Worm (Caenorhabditis elegans) whole organism, L2 larva: ENCODE results near the gene syd-2.

ENCODE experiments used
- R02D3.7 ChIP-seq: fragments of 150-350 bp; optimal IDR thresholded peaks from 2 replicates; lab custom pipeline; 2014; ENCODE audit warnings: missing biosample characterization, missing genetic modification characterization
- Y55F3AM.14 ChIP-seq: fragments of 200-800 bp; sonication (Bioruptor generic); optimal IDR thresholded peaks from 2 replicates; lab custom pipeline; 2018; ENCODE audit warnings: mild to moderate bottlenecking, missing genetic modification characterization, missing compliant biosample characterization
- ZK546.5 ChIP-seq: sonication (generic microtip); optimal IDR thresholded peaks from 2 replicates; lab custom pipeline; 2017; ENCODE audit warnings: missing biosample characterization, missing genetic modification characterization
- alr-1 ChIP-seq: fragments of 150-350 bp; optimal IDR thresholded peaks from 2 replicates; lab custom pipeline; 2014; ENCODE audit warnings: missing biosample characterization, missing genetic modification characterization
- aly-2 ChIP-seq: fragments of 150-350 bp; optimal IDR thresholded peaks from 2 replicates; lab custom pipeline; 2014; ENCODE audit warnings: missing biosample characterization, missing genetic modification characterization
- ama-1 ChIP-seq: fragments of 150-350 bp; optimal IDR thresholded peaks from 2 replicates; lab custom pipeline; 2018; ENCODE audit warnings: inconsistent platforms
- blmp-1 ChIP-seq: sonication (generic microtip); optimal IDR thresholded peaks from 2 replicates; lab custom pipeline; 2017; ENCODE audit warnings: missing genetic modification characterization, mild to moderate bottlenecking, missing compliant biosample characterization, antibody characterized with exemption, moderate library complexity; ENCODE audit not compliant: insufficient read depth
- ceh-16 ChIP-seq: fragments of 150-350 bp; optimal IDR thresholded peaks from 2 replicates; lab custom pipeline; 2014; ENCODE audit warnings: missing biosample characterization, missing genetic modification characterization
- crh-2 ChIP-seq: sonication (generic microtip); optimal IDR thresholded peaks from 2 replicates; lab custom pipeline; 2017; ENCODE audit warnings: missing biosample characterization, missing genetic modification characterization
- dmd-4 ChIP-seq: sonication (generic microtip); optimal IDR thresholded peaks from 2 replicates; lab custom pipeline; 2017; ENCODE audit warnings: missing biosample characterization, missing genetic modification characterization
- egl-27 ChIP-seq: sonication (generic microtip); optimal IDR thresholded peaks from 3 replicates; lab custom pipeline; 2017; ENCODE audit warnings: missing biosample characterization, missing genetic modification reagents, missing genetic modification characterization
- elt-1 ChIP-seq: fragments of 150-350 bp; optimal IDR thresholded peaks from 2 replicates; lab custom pipeline; 2014; ENCODE audit warnings: missing biosample characterization, missing genetic modification characterization
- elt-3 ChIP-seq: sonication (generic microtip); optimal IDR thresholded peaks from 2 replicates; lab custom pipeline; 2017; ENCODE audit warnings: missing biosample characterization, missing genetic modification characterization
- fos-1 ChIP-seq: fragments of 150-350 bp; optimal IDR thresholded peaks from 2 replicates; lab custom pipeline; 2014; ENCODE audit warnings: missing biosample characterization, missing genetic modification characterization
- lin-11 ChIP-seq: fragments of 150-350 bp; sonication (generic microtip); optimal IDR thresholded peaks from 2 replicates; lab custom pipeline; 2014; ENCODE audit warnings: missing biosample characterization, missing genetic modification characterization, inconsistent platforms, mixed read lengths
- lin-13 ChIP-seq: fragments of 150-350 bp; optimal IDR thresholded peaks from 2 replicates; lab custom pipeline; 2014; ENCODE audit warnings: missing biosample characterization, missing genetic modification reagents, missing genetic modification characterization
- lin-39 ChIP-seq: fragments of 150-350 bp; optimal IDR thresholded peaks from 2 replicates; lab custom pipeline; 2014; ENCODE audit warnings: missing biosample characterization, missing genetic modification reagents, missing genetic modification characterization
- mab-5 ChIP-seq: fragments of 150-350 bp; optimal IDR thresholded peaks from 2 replicates; lab custom pipeline; 2014; ENCODE audit warnings: missing biosample characterization, missing genetic modification characterization
- mbf-1 ChIP-seq: sonication (generic microtip); optimal IDR thresholded peaks from 2 replicates; lab custom pipeline; 2017; ENCODE audit warnings: missing biosample characterization, missing genetic modification characterization
- mdl-1 ChIP-seq, 2 experiments: fragments of 150-350 bp in 1 of 2; sonication (generic microtip) in 1 of 2; optimal IDR thresholded peaks; 2 replicates each; lab custom pipeline; 2017; ENCODE audit warnings: missing biosample characterization in 2 of 2, missing genetic modification characterization in 2 of 2
- nhr-11 ChIP-seq: fragments of 150-350 bp; optimal IDR thresholded peaks from 2 replicates; lab custom pipeline; 2014; ENCODE audit warnings: missing biosample characterization, missing genetic modification characterization
- nhr-129 ChIP-seq: fragments of 150-350 bp; optimal IDR thresholded peaks from 2 replicates; lab custom pipeline; 2014; ENCODE audit warnings: missing biosample characterization, missing genetic modification characterization
- nhr-21 ChIP-seq: fragments of 150-350 bp; optimal IDR thresholded peaks from 2 replicates; lab custom pipeline; 2014; ENCODE audit warnings: missing biosample characterization, missing genetic modification characterization
- nhr-23 ChIP-seq: fragments of 150-350 bp; optimal IDR thresholded peaks from 2 replicates; lab custom pipeline; 2014; ENCODE audit warnings: missing biosample characterization, missing genetic modification reagents, missing genetic modification characterization
- nhr-25 ChIP-seq: fragments of 150-350 bp; sonication (generic microtip); optimal IDR thresholded peaks from 3 replicates; lab custom pipeline; 2014; ENCODE audit warnings: missing biosample characterization, missing genetic modification characterization
- nhr-6 ChIP-seq: fragments of 150-350 bp; optimal IDR thresholded peaks from 2 replicates; lab custom pipeline; 2014; ENCODE audit warnings: missing biosample characterization, missing genetic modification characterization
- peb-1 ChIP-seq: fragments of 150-350 bp; optimal IDR thresholded peaks from 2 replicates; lab custom pipeline; 2014; ENCODE audit warnings: missing biosample characterization, missing genetic modification characterization
- sem-4 ChIP-seq: fragments of 150-350 bp; optimal IDR thresholded peaks from 2 replicates; lab custom pipeline; 2014; ENCODE audit warnings: missing biosample characterization, missing genetic modification reagents, missing genetic modification characterization
- skn-1 ChIP-seq: sonication (generic microtip); optimal IDR thresholded peaks from 2 replicates; lab custom pipeline; 2017; ENCODE audit warnings: missing biosample characterization, missing genetic modification characterization
- sma-3 ChIP-seq: sonication (generic microtip); optimal IDR thresholded peaks from 2 replicates; lab custom pipeline; 2016; ENCODE audit warnings: missing genetic modification reagents, missing genetic modification characterization, missing compliant biosample characterization
- sma-9 ChIP-seq, 2 experiments: fragments of 150-350 bp in 1 of 2; sonication (generic microtip) in 1 of 2; optimal IDR thresholded peaks; 2 replicates each; lab custom pipeline; 2014 to 2016; ENCODE audit warnings: missing genetic modification characterization in 2 of 2, mild to moderate bottlenecking in 1 of 2, missing biosample characterization in 1 of 2, missing compliant biosample characterization in 1 of 2, missing genetic modification reagents in 1 of 2, moderate library complexity in 1 of 2
- snpc-4 ChIP-seq: fragments of 150-350 bp; optimal IDR thresholded peaks from 2 replicates; lab custom pipeline; 2014; ENCODE audit warnings: missing biosample characterization, missing genetic modification characterization
- unc-39 ChIP-seq: fragments of 150-350 bp; optimal IDR thresholded peaks from 2 replicates; lab custom pipeline; 2014; ENCODE audit warnings: missing biosample characterization, missing genetic modification characterization
- unc-62 ChIP-seq: fragments of 150-350 bp; optimal IDR thresholded peaks from 2 replicates; lab custom pipeline; 2014; ENCODE audit warnings: missing biosample characterization, missing genetic modification reagents, missing genetic modification characterization
- ztf-1 ChIP-seq: fragments of 200-800 bp; sonication (Bioruptor generic); conservative IDR thresholded peaks from 2 replicates; pipeline ENCODE4 v1.3.6; 2022; ENCODE audit warnings: missing genetic modification characterization, missing compliant biosample characterization

Gene syd-2

DNA sequence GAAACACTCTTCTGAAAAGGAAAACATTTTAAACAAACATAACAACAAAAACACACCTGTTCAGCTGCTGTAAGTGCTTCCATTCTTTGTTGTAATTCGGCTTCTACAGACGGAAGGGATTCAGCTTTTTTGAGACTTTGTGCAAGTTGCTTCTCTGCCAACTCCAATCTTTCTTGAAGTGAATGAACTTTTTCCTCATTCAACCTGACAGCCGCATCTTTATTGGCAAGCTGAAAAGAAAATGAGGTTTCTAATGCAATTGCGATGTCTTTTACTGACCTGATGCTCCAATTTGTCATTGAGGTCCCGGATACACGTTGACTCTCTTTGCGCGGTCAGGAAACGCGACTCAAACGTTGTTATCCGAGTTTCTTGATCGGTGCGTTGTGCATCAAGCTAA is 2.0 kb downstream of the syd-2 start:
- TF ChIP-seq lin-13 (GFP tag; lab: Kevin White, UChicago) (no peak), egl-27 (no peak), ama-1 (lab: Kevin White, UChicago) (no peak), nhr-6 (tag; lab: Kevin White, UChicago) (no peak), lin-11 (tag; lab: Kevin White, UChicago) (no peak), Y55F3AM.14 (GFP tag; lab: Kevin White, UChicago) (no peak), ceh-16 (tag; lab: Kevin White, UChicago) (no peak), dmd-4 (tag; lab: Kevin White, UChicago) (no peak), alr-1 (tag; lab: Kevin White, UChicago) (no peak), nhr-11 (tag; lab: Kevin White, UChicago) (no peak), peb-1 (tag; lab: Kevin White, UChicago) (no peak)

DNA sequence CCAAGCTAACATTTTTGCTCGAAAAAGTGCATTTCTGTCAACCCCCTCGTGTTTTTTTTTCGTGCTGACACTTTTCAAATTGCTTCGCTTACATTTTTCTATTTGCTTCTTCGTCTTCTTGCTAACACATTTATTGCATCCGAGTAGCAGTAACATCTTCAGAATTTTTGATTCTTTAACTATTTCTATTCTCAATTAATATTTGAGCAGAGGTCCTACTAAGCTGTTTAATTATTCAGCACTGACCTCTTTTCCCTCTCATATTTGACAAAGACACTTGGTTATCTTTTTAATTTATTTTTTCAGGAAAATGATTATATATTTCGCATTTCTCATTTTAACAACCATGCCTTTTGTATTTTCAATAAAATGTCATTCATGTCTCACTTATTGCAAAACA is 9.3 kb downstream of the syd-2 start, which contains the start of gene F59F5.5:
Gene F59F5.5 (plus strand): TSS at position 301 of the 400 bp plus-strand sequence.
- TF ChIP-seq nhr-11 (tag; lab: Kevin White, UChicago) (no peak), peb-1 (tag; lab: Kevin White, UChicago) (no peak), skn-1 (tag; lab: Kevin White, UChicago) (no peak)
- TF ChIP-seq, all 48 proteins: peak for 0

DNA sequence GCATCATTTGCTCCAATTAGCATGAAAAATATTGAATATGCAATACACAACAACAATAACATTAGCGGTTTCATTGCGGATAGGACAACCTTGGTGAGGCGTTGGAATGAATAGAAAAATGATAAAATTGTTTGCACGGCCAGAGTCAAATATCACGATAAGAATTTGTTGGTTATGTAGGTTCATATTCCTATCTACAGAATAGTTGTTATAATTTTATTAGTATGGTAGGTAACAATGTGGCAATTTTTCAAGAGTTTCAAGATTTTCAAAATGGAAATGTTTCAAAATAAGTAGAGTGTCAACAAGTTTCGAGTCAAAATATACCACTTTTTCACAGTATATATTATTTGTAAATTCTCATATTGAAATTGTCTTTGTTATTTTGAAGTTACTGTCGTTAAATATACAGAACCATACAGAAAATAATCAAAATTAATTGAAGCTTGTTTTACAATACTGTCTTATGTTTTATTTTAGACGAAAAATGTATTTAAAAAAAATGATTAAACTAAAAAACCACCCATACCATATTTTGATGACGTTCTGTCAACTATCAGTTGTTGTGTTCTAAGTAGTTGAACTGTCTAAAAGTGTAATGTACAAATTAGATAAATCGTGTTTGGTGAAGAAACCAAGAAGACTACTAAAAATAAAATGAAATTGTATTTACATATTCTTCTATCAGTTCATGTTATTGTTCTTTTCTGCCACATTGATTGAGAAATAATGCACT is 12.6 kb downstream of the syd-2 start, which contains the start of the genes F59F5.3 and F59F5.4:
Gene F59F5.3 (minus strand): TSS at position 101 of the 736 bp plus-strand sequence.
Gene F59F5.4 (plus strand): TSS at position 686 of the 736 bp plus-strand sequence.
- TF ChIP-seq fos-1 (tag; lab: Kevin White, UChicago) (peak; percentile 24), nhr-23 (tag; lab: Kevin White, UChicago) (no peak), elt-3 (tag; lab: Kevin White, UChicago) (no peak), nhr-129 (tag; lab: Kevin White, UChicago) (no peak)

DNA sequence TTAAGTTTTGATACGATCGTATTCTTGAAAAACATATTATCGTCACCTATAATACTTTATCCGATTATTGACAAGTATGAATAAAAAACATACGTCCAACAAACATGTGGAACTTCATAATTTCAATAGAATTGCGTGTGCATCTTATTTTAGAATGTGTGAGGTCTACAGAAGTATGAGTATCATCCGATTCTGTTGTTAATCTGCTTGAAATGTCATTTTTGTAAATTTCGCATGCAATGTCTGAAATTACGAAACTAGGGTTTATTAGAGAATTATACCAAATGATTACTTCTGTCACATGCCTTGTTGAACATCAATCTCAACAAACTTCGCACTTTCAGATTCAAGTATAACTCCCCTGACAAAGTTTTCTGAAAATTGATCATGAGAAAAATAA is 13.2 kb downstream of the syd-2 start:
- TF ChIP-seq ceh-16 (tag; lab: Kevin White, UChicago) (no peak), sem-4 (tag; lab: Kevin White, UChicago) (no peak), elt-1 (tag; lab: Kevin White, UChicago) (no peak), unc-39 (tag; lab: Kevin White, UChicago) (no peak), mab-5 (no peak), nhr-129 (tag; lab: Kevin White, UChicago) (no peak), mbf-1 (no peak), alr-1 (tag; lab: Kevin White, UChicago) (no peak), unc-62 (no peak)

DNA sequence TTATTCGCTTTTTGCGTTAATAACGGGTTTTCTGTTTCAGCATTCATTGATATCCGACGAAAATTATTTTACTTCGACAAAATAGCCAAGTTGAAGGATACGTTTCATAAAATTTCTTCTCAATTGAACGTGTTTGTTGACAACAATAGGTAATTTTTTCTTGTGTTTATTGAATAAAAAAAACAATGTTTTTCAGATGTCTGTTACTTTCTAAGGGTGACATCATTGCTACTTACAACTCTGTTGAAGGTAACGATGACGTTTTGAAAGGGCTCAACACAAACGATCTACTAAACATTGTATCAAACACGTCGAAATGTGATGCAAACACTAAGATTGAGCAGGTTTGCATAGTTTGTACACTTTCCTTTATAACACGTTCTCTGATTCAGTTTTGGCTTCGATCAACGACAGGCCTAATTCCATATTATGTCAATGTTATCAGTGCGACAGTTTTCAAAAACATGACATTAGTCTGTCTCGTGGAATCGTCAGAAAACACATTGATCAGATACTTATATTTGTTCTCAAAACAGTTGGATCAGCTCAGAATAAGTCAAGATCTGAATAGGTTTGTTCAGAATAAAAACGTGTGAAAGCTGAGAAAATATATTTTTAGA is 20.3 kb downstream of the syd-2 start:
- TF ChIP-seq R02D3.7 (no peak), ztf-1 (no peak), blmp-1 (tag; lab: Kevin White, UChicago) (no peak), nhr-23 (tag; lab: Kevin White, UChicago) (no peak), nhr-25 (tag; lab: Kevin White, UChicago) (no peak), mdl-1 (tag; optimal IDR thresholded peaks at IDR 0.05; lab: Kevin White, UChicago) (no peak), nhr-11 (tag; lab: Kevin White, UChicago) (no peak), dmd-4 (tag; lab: Kevin White, UChicago) (no peak), fos-1 (tag; lab: Kevin White, UChicago) (no peak), sem-4 (tag; lab: Kevin White, UChicago) (no peak)

DNA sequence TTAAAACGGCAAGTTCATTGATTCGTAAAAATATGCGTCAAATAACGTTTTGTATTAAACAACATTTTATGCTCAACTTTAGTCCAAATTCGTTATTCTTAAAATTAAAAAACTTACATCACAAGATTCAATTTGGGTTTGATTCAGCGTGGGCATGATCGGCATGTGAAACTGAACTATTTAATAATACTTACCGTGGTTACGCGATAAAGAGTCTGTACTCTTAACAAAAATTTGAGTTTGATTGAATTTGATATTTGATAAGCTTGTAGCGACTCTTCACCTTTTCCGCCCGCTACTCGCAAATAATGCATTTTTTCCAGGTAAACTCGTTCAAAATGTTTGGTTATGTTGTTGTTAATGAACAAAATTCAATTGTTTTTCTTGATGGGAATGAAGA is 21.6 kb downstream of the syd-2 start, which contains the start of gene glo-3:
Gene glo-3 (plus strand): TSS at position 253 of the 400 bp plus-strand sequence.
- TF ChIP-seq lin-39 (tag; lab: Kevin White, UChicago) (no peak), fos-1 (tag; lab: Kevin White, UChicago) (peak; percentile 68), ztf-1 (no peak), snpc-4 (tag; lab: Kevin White, UChicago) (no peak), aly-2 (no peak), nhr-21 (no peak), sma-9 (GFP tag; optimal IDR thresholded peaks at IDR 0.05; lab: Kevin White, UChicago) (peak; percentile 16), sma-9 (tag; optimal IDR thresholded peaks at IDR 0.05; lab: Kevin White, UChicago) (no peak), sma-3 (GFP tag; lab: Kevin White, UChicago) (no peak), unc-39 (tag; lab: Kevin White, UChicago) (no peak), nhr-129 (tag; lab: Kevin White, UChicago) (no peak), ama-1 (lab: Kevin White, UChicago) (no peak), crh-2 (tag; lab: Kevin White, UChicago) (no peak), ZK546.5 (tag; lab: Kevin White, UChicago) (no peak), skn-1 (tag; lab: Kevin White, UChicago) (no peak), mdl-1 (tag; optimal IDR thresholded peaks at IDR 0.05; lab: Kevin White, UChicago) (no peak), alr-1 (tag; lab: Kevin White, UChicago) (no peak), nhr-23 (tag; lab: Kevin White, UChicago) (no peak)
